Worm (Caenorhabditis elegans): Measurements from ENCODE around the gene C44B11.6.

- TF ChIP-seq nhr-20 (tag; optimal IDR thresholded peaks at IDR 0.05), result no peak
- no peak for TF ChIP-seq lin-14 (GFP tag; optimal IDR thresholded peaks at IDR 0.05)
- no peak for TF ChIP-seq pqm-1 (tag; optimal IDR thresholded peaks at IDR 0.05)
- no peak for TF ChIP-seq F16B12.6 (tag; optimal IDR thresholded peaks at IDR 0.05)
- no peak for TF ChIP-seq nhr-71 (tag; optimal IDR thresholded peaks at IDR 0.05)
- TF ChIP-seq nhr-11 (tag; optimal IDR thresholded peaks at IDR 0.05), result no peak
- TF ChIP-seq sptf-1 (tag; optimal IDR thresholded peaks at IDR 0.05), result no peak
- no peak for TF ChIP-seq nhr-77 (tag; optimal IDR thresholded peaks at IDR 0.05)
- no peak for TF ChIP-seq lin-39 (tag; optimal IDR thresholded peaks at IDR 0.05)
- no peak for TF ChIP-seq mdl-1 (tag; optimal IDR thresholded peaks at IDR 0.05)
- no peak for TF ChIP-seq lin-13 (GFP tag; optimal IDR thresholded peaks at IDR 0.05)
- no peak for TF ChIP-seq nhr-19 (GFP tag; conservative IDR thresholded peaks at IDR 0.05)
Measured at ce11 chrIII:3185232-3185631, 32.3 kb downstream of the C44B11.6 start.

All from whole organism, L1 larva.